Worm (Caenorhabditis elegans) whole organism, late embryonic: ENCODE data around the gene F35C8.5.
A peak's percentile ranks its signal among the peaks of the same experiment; 100 is the strongest.

Experiments used
- hlh-15 ChIP-seq: sonication (generic microtip); optimal IDR thresholded peaks from 2 replicates; lab custom pipeline; 2016; ENCODE audit warnings: missing genetic modification characterization, missing compliant biosample characterization
- madf-2 ChIP-seq: sonication (generic microtip); optimal IDR thresholded peaks from 2 replicates; lab custom pipeline; 2017; ENCODE audit warnings: missing genetic modification characterization, missing compliant biosample characterization
- mec-3 ChIP-seq: sonication (generic microtip); optimal IDR thresholded peaks from 2 replicates; lab custom pipeline; 2016; ENCODE audit warnings: borderline replicate concordance, missing genetic modification characterization, missing compliant biosample characterization
- nfya-1 ChIP-seq: sonication (generic microtip); optimal IDR thresholded peaks from 2 replicates; lab custom pipeline; 2017; ENCODE audit warnings: missing genetic modification characterization, mild to moderate bottlenecking, missing compliant biosample characterization, antibody characterized with exemption, moderate library complexity
- nhr-11 ChIP-seq: fragments of 150-350 bp; optimal IDR thresholded peaks from 2 replicates; lab custom pipeline; 2014; ENCODE audit warnings: missing biosample characterization, missing genetic modification characterization
- pha-4 ChIP-seq: fragments of 150-350 bp; optimal IDR thresholded peaks from 2 replicates; lab custom pipeline; 2018; ENCODE audit warnings: missing biosample characterization, missing genetic modification reagents, missing genetic modification characterization
- rnt-1 ChIP-seq: sonication (generic microtip); optimal IDR thresholded peaks from 2 replicates; lab custom pipeline; 2016; ENCODE audit warnings: missing genetic modification characterization, missing compliant biosample characterization
- tbx-2 ChIP-seq: sonication (generic microtip); optimal IDR thresholded peaks from 2 replicates; lab custom pipeline; 2016; ENCODE audit warnings: missing genetic modification characterization, missing compliant biosample characterization
- unc-55 ChIP-seq: sonication (generic microtip); optimal IDR thresholded peaks from 2 replicates; lab custom pipeline; 2017; ENCODE audit warnings: missing biosample characterization, missing genetic modification reagents, missing genetic modification characterization

ce11 chrX:5319214-5319838 lies 46.3 kb upstream of the F35C8.5 start:
- TF ChIP-seq nhr-11 (no peak), rnt-1 (tag; lab: Kevin White, UChicago) (peak; percentile 32), unc-55 (GFP tag; lab: Kevin White, UChicago) (no peak), nfya-1 (tag; lab: Kevin White, UChicago) (peak; percentile 59), madf-2 (tag; lab: Kevin White, UChicago) (peak; percentile 57), pha-4 (no peak), hlh-15 (peak; percentile 41), mec-3 (tag; lab: Kevin White, UChicago) (no peak), tbx-2 (tag; lab: Kevin White, UChicago) (peak; percentile 39)
